Fruit fly (Drosophila melanogaster) whole organism, wandering third instar larva: Measurements from ENCODE around the gene gogo.

Source experiments
- CG32264 ChIP-seq: fragments of 200-800 bp; sonication (Bioruptor generic); optimal IDR thresholded peaks from 2 replicates; lab custom pipeline; 2016; ENCODE audit warnings: missing biosample characterization, missing genetic modification characterization
- CG9705 ChIP-seq: fragments of 200-800 bp; sonication (Bioruptor generic); optimal IDR thresholded peaks from 2 replicates; lab custom pipeline; 2018; ENCODE audit warnings: missing biosample characterization, mild to moderate bottlenecking, missing genetic modification characterization
- CrebA ChIP-seq: fragments of 200-800 bp; sonication (Bioruptor generic); optimal IDR thresholded peaks from 2 replicates; lab custom pipeline; 2016; ENCODE audit warnings: missing biosample characterization, mild to moderate bottlenecking, missing genetic modification characterization, borderline replicate concordance
- Dfd ChIP-seq: fragments of >200 bp; optimal IDR thresholded peaks from 2 replicates; lab custom pipeline; 2017; ENCODE audit warnings: missing biosample characterization, missing genetic modification characterization
- Dif ChIP-seq: fragments of 200-275, 200-300 bp; sonication (Bioruptor generic); optimal IDR thresholded peaks from 2 replicates; lab custom pipeline; 2018; ENCODE audit warnings: missing biosample characterization, missing genetic modification characterization; ENCODE audit not compliant: partially characterized antibody
- HLH106 ChIP-seq: fragments of 200-800 bp; optimal IDR thresholded peaks from 3 replicates; lab custom pipeline; 2019; ENCODE audit warnings: missing biosample characterization, mild to moderate bottlenecking, missing genetic modification characterization, moderate library complexity
- Hnf4 ChIP-seq: fragments of 200-800 bp; sonication (Bioruptor generic); optimal IDR thresholded peaks from 2 replicates; lab custom pipeline; 2016; ENCODE audit warnings: missing biosample characterization, mild to moderate bottlenecking, missing genetic modification characterization
- Hr78 ChIP-seq: fragments of >200 bp; optimal IDR thresholded peaks from 2 replicates; lab custom pipeline; 2017; ENCODE audit warnings: missing biosample characterization, missing genetic modification characterization
- Hr83 ChIP-seq: fragments of 200-300 bp; sonication (Bioruptor generic); optimal IDR thresholded peaks from 2 replicates; lab custom pipeline; 2016; ENCODE audit warnings: missing biosample characterization, mild to moderate bottlenecking, missing genetic modification characterization, moderate library complexity; ENCODE audit not compliant: poor library complexity, severe bottlenecking
- Jra ChIP-seq: sonication (Bioruptor generic); optimal IDR thresholded peaks from 2 replicates; lab custom pipeline; 2016; ENCODE audit warnings: missing biosample characterization, missing genetic modification characterization
- Mio ChIP-seq: sonication (Bioruptor generic); optimal IDR thresholded peaks from 2 replicates; lab custom pipeline; 2016; ENCODE audit warnings: missing biosample characterization, missing genetic modification characterization
- Myc ChIP-seq: fragments of >200 bp; optimal IDR thresholded peaks from 2 replicates; lab custom pipeline; 2017
- N ChIP-seq: fragments of >200 bp; optimal IDR thresholded peaks from 2 replicates; lab custom pipeline; 2018; ENCODE audit warnings: missing biosample characterization, missing external identifiers, missing genetic modification characterization
- OdsH ChIP-seq: fragments of 200-800 bp; sonication (Bioruptor generic); optimal IDR thresholded peaks from 2 replicates; lab custom pipeline; 2016; ENCODE audit warnings: missing biosample characterization, mild to moderate bottlenecking, missing genetic modification characterization
- Rel ChIP-seq, 2 experiments: fragments of 200-800 bp; sonication (Bioruptor generic) in 1 of 2; optimal IDR thresholded peaks; 2 replicates in 1 of 2; 3 replicates in 1 of 2; lab custom pipeline; 2016 to 2019; ENCODE audit warnings: mild to moderate bottlenecking in 2 of 2, missing biosample characterization in 2 of 2, missing genetic modification characterization in 2 of 2, moderate library complexity in 1 of 2
- Sp1 ChIP-seq: fragments of 200-800 bp; sonication (Bioruptor generic); optimal IDR thresholded peaks from 3 replicates; lab custom pipeline; 2019; ENCODE audit warnings: missing biosample characterization, mild to moderate bottlenecking, missing genetic modification characterization, moderate library complexity
- Vsx2 ChIP-seq: fragments of 200-300, 225-300 bp; sonication (Bioruptor generic); optimal IDR thresholded peaks from 2 replicates; lab custom pipeline; 2018; ENCODE audit warnings: missing biosample characterization, missing genetic modification characterization; ENCODE audit not compliant: partially characterized antibody
- br ChIP-seq: fragments of 200-800 bp; sonication (Bioruptor generic); optimal IDR thresholded peaks from 2 replicates; lab custom pipeline; 2016; ENCODE audit warnings: missing biosample characterization, missing genetic modification characterization
- brk ChIP-seq: fragments of 200-800 bp; sonication (Bioruptor generic); optimal IDR thresholded peaks from 2 replicates; lab custom pipeline; 2016; ENCODE audit warnings: missing biosample characterization, mild to moderate bottlenecking, missing genetic modification characterization
- dl ChIP-seq, 2 experiments: fragments of 175-275, 200-275 bp in 1 of 2; fragments of 200-275 bp in 1 of 2; sonication (Bioruptor generic); optimal IDR thresholded peaks; lab custom pipeline; 2018; ENCODE audit warnings: mild to moderate bottlenecking in 2 of 2, missing biosample characterization in 2 of 2, missing genetic modification characterization in 2 of 2, moderate library complexity in 2 of 2; ENCODE audit not compliant: partially characterized antibody in 2 of 2, insufficient read depth in 1 of 2
- dmrt93B ChIP-seq: fragments of 200-800 bp; sonication (Bioruptor generic); optimal IDR thresholded peaks from 2 replicates; lab custom pipeline; 2018; ENCODE audit warnings: missing biosample characterization, mild to moderate bottlenecking, missing genetic modification characterization
- dsf ChIP-seq: sonication (Bioruptor generic); optimal IDR thresholded peaks from 2 replicates; lab custom pipeline; 2016; ENCODE audit warnings: missing biosample characterization, missing genetic modification characterization, borderline replicate concordance
- ey ChIP-seq: fragments of 200-800 bp; sonication (Bioruptor generic); optimal IDR thresholded peaks from 2 replicates; lab custom pipeline; 2016; ENCODE audit warnings: missing biosample characterization, missing genetic modification characterization
- foxo ChIP-seq, 2 experiments: fragments of 200-800 bp; sonication (Bioruptor generic); optimal IDR thresholded peaks; 2 replicates in 1 of 2; 3 replicates in 1 of 2; lab custom pipeline; 2016 to 2017; ENCODE audit warnings: missing biosample characterization in 2 of 2, missing genetic modification characterization in 2 of 2
- h ChIP-seq: fragments of 200-800 bp; sonication (Bioruptor generic); optimal IDR thresholded peaks from 3 replicates; lab custom pipeline; 2016; ENCODE audit warnings: missing biosample characterization, mild to moderate bottlenecking, missing genetic modification characterization
- jim ChIP-seq: fragments of 175-275, 200-325 bp; sonication (Bioruptor generic); optimal IDR thresholded peaks from 2 replicates; lab custom pipeline; 2016; ENCODE audit warnings: missing biosample characterization, mild to moderate bottlenecking, missing genetic modification characterization
- lola ChIP-seq: fragments of >200 bp; optimal IDR thresholded peaks from 2 replicates; lab custom pipeline; 2017; ENCODE audit warnings: missing biosample characterization, missing genetic modification characterization
- psq ChIP-seq: fragments of 200-800 bp; sonication (Bioruptor generic); optimal IDR thresholded peaks from 3 replicates; lab custom pipeline; 2017; ENCODE audit warnings: missing biosample characterization, mild to moderate bottlenecking, missing genetic modification characterization, moderate library complexity
- rgr ChIP-seq: fragments of 200-800 bp; sonication (Bioruptor generic); optimal IDR thresholded peaks from 3 replicates; lab custom pipeline; 2016; ENCODE audit warnings: missing biosample characterization, mild to moderate bottlenecking, missing genetic modification characterization
- sage ChIP-seq: fragments of 200-800 bp; sonication (Bioruptor generic); optimal IDR thresholded peaks from 2 replicates; lab custom pipeline; 2016; ENCODE audit warnings: missing biosample characterization, mild to moderate bottlenecking, missing genetic modification characterization
- sv ChIP-seq: fragments of 200-800 bp; sonication (Bioruptor generic); optimal IDR thresholded peaks from 3 replicates; lab custom pipeline; 2016; ENCODE audit warnings: missing biosample characterization, missing genetic modification characterization
- usp ChIP-seq: fragments of >200 bp; optimal IDR thresholded peaks from 2 replicates; lab custom pipeline; 2017; ENCODE audit warnings: missing biosample characterization, missing genetic modification characterization
- woc ChIP-seq: sonication (Bioruptor generic); optimal IDR thresholded peaks from 2 replicates; lab custom pipeline; 2016; ENCODE audit warnings: missing biosample characterization, mild to moderate bottlenecking, missing genetic modification characterization

Gene gogo

dm6 chr3L:20223398-20223951, 71.5 kb downstream of the gogo start, which contains the start of gene CG17147:
CG17147 (plus strand) TSS chr3L:20223932.
- TF ChIP-seq CG32264 (no peak), woc (no peak)
- TF ChIP-seq, all 38 proteins: peak for 0

dm6 chr3L:20222617-20223016, 72.3 kb downstream of the gogo start:
- TF ChIP-seq Sp1 (GFP tag; lab: Kevin White, UChicago) (no peak), woc (no peak), ey (no peak), Hr78 (no peak), h (GFP tag; lab: Kevin White, UChicago) (no peak), dsf (GFP tag; lab: Kevin White, UChicago) (no peak), Myc (lab: Kevin White, UChicago) (no peak), dl (GFP tag; optimal IDR thresholded peaks at IDR 0.05; lab: Kevin White, UChicago; ENCODE audit: insufficient read depth in 1 of 2, partially characterized antibody in 2 of 2) (no peak), jim (GFP tag; lab: Kevin White, UChicago) (no peak), Mio (GFP tag; lab: Kevin White, UChicago) (no peak), CG9705 (GFP tag; lab: Kevin White, UChicago) (no peak), brk (GFP tag; lab: Kevin White, UChicago) (no peak), Dfd (GFP tag; lab: Kevin White, UChicago) (no peak), sage (GFP tag; lab: Kevin White, UChicago) (no peak), sv (GFP tag; lab: Kevin White, UChicago) (no peak), usp (GFP tag; lab: Kevin White, UChicago) (no peak)
- TF ChIP-seq, all 38 proteins: peak for 0

dm6 chr3L:20221412-20221864, 73.5 kb downstream of the gogo start, which contains the start of gene CG17145:
CG17145 (plus strand) TSS chr3L:20221814.
- no peak for TF ChIP-seq Jra (GFP tag; lab: Kevin White, UChicago)
- TF ChIP-seq br (GFP tag; lab: Kevin White, UChicago) = no peak
- no peak for TF ChIP-seq Dfd (GFP tag; lab: Kevin White, UChicago)
- no peak for TF ChIP-seq Sp1 (GFP tag; lab: Kevin White, UChicago)
- no peak for TF ChIP-seq dl (GFP tag; optimal IDR thresholded peaks at IDR 0.05; lab: Kevin White, UChicago; ENCODE audit: insufficient read depth in 1 of 2, partially characterized antibody in 2 of 2)
- no peak for TF ChIP-seq dmrt93B (GFP tag; lab: Kevin White, UChicago)
- TF ChIP-seq Dif = no peak

dm6 chr3L:20220918-20221317, 74.0 kb downstream of the gogo start:
- TF ChIP-seq Myc (lab: Kevin White, UChicago) (peak; percentile 72), HLH106 (tag; lab: Kevin White, UChicago) (no peak), N (peak; percentile 72), Dif (peak; percentile 11), Vsx2 (peak; percentile 20), Rel (GFP tag; optimal IDR thresholded peaks at IDR 0.05; lab: Kevin White, UChicago) (no peak), Rel (tag; optimal IDR thresholded peaks at IDR 0.05; lab: Kevin White, UChicago) (no peak)

dm6 chr3L:20220374-20220773, 74.6 kb downstream of the gogo start, which contains the start of gene CG6933:
CG6933 (minus strand) TSS chr3L:20220420.
- TF ChIP-seq sage (GFP tag; lab: Kevin White, UChicago) (no peak), Hnf4 (GFP tag; lab: Kevin White, UChicago) (no peak), Sp1 (GFP tag; lab: Kevin White, UChicago) (no peak), OdsH (GFP tag; lab: Kevin White, UChicago) (no peak), woc (no peak), Myc (lab: Kevin White, UChicago) (no peak), jim (GFP tag; lab: Kevin White, UChicago) (no peak), foxo (GFP tag; optimal IDR thresholded peaks at IDR 0.05; lab: Kevin White, UChicago) (no peak), CrebA (GFP tag; lab: Kevin White, UChicago) (no peak), Mio (GFP tag; lab: Kevin White, UChicago) (no peak), Dfd (GFP tag; lab: Kevin White, UChicago) (no peak), lola (GFP tag; lab: Kevin White, UChicago) (no peak), CG9705 (GFP tag; lab: Kevin White, UChicago) (no peak), Hr78 (no peak), rgr (no peak), Hr83 (GFP tag; lab: Kevin White, UChicago) (no peak), psq (GFP tag; lab: Kevin White, UChicago) (no peak)
